Fruit fly (Drosophila melanogaster) whole organism, wandering third instar larva: Measurements from ENCODE around the gene CG6154.

ENCODE experiments used
- Rel ChIP-seq, 2 experiments: fragments of 200-800 bp; sonication (Bioruptor generic) in 1 of 2; optimal IDR thresholded peaks; 2 replicates in 1 of 2; 3 replicates in 1 of 2; lab custom pipeline; 2016 to 2019; ENCODE audit warnings: mild to moderate bottlenecking in 2 of 2, missing biosample characterization in 2 of 2, missing genetic modification characterization in 2 of 2, moderate library complexity in 1 of 2
- br ChIP-seq: fragments of 200-800 bp; sonication (Bioruptor generic); optimal IDR thresholded peaks from 2 replicates; lab custom pipeline; 2016; ENCODE audit warnings: missing biosample characterization, missing genetic modification characterization

The CG6154 gene

dm6 chr3R:26318857-26319256 is 56.4 kb downstream of the CG6154 start:
- TF ChIP-seq br (GFP tag; lab: Kevin White, UChicago) = no peak
- TF ChIP-seq Rel (GFP tag; optimal IDR thresholded peaks at IDR 0.05; lab: Kevin White, UChicago) = no peak
- TF ChIP-seq Rel (tag; optimal IDR thresholded peaks at IDR 0.05; lab: Kevin White, UChicago) = peak; percentile 73
